Worm (Caenorhabditis elegans) whole organism, L2 larva: ENCODE measurements around the gene ttr-36.

Experiments used
- C34F6.9 ChIP-seq: fragments of 150-350 bp; optimal IDR thresholded peaks from 2 replicates; lab custom pipeline; 2014; ENCODE audit warnings: missing biosample characterization, missing genetic modification characterization
- F13H6.1 ChIP-seq: sonication (generic microtip); optimal IDR thresholded peaks from 2 replicates; lab custom pipeline; 2016; ENCODE audit warnings: missing genetic modification characterization, missing compliant biosample characterization
- R02D3.7 ChIP-seq: fragments of 150-350 bp; optimal IDR thresholded peaks from 2 replicates; lab custom pipeline; 2014; ENCODE audit warnings: missing biosample characterization, missing genetic modification characterization
- Y55F3AM.14 ChIP-seq: fragments of 200-800 bp; sonication (Bioruptor generic); optimal IDR thresholded peaks from 2 replicates; lab custom pipeline; 2018; ENCODE audit warnings: mild to moderate bottlenecking, missing genetic modification characterization, missing compliant biosample characterization
- ZK546.5 ChIP-seq: sonication (generic microtip); optimal IDR thresholded peaks from 2 replicates; lab custom pipeline; 2017; ENCODE audit warnings: missing biosample characterization, missing genetic modification characterization
- alr-1 ChIP-seq: fragments of 150-350 bp; optimal IDR thresholded peaks from 2 replicates; lab custom pipeline; 2014; ENCODE audit warnings: missing biosample characterization, missing genetic modification characterization
- aly-2 ChIP-seq: fragments of 150-350 bp; optimal IDR thresholded peaks from 2 replicates; lab custom pipeline; 2014; ENCODE audit warnings: missing biosample characterization, missing genetic modification characterization
- ama-1 ChIP-seq: fragments of 150-350 bp; optimal IDR thresholded peaks from 2 replicates; lab custom pipeline; 2018; ENCODE audit warnings: inconsistent platforms
- blmp-1 ChIP-seq: sonication (generic microtip); optimal IDR thresholded peaks from 2 replicates; lab custom pipeline; 2017; ENCODE audit warnings: missing genetic modification characterization, mild to moderate bottlenecking, missing compliant biosample characterization, antibody characterized with exemption, moderate library complexity; ENCODE audit not compliant: insufficient read depth
- ceh-16 ChIP-seq: fragments of 150-350 bp; optimal IDR thresholded peaks from 2 replicates; lab custom pipeline; 2014; ENCODE audit warnings: missing biosample characterization, missing genetic modification characterization
- ceh-82 ChIP-seq: fragments of 150-350 bp; optimal IDR thresholded peaks from 2 replicates; lab custom pipeline; 2014; ENCODE audit warnings: missing biosample characterization, missing genetic modification characterization
- crh-2 ChIP-seq: sonication (generic microtip); optimal IDR thresholded peaks from 2 replicates; lab custom pipeline; 2017; ENCODE audit warnings: missing biosample characterization, missing genetic modification characterization
- dmd-4 ChIP-seq: sonication (generic microtip); optimal IDR thresholded peaks from 2 replicates; lab custom pipeline; 2017; ENCODE audit warnings: missing biosample characterization, missing genetic modification characterization
- egl-27 ChIP-seq: sonication (generic microtip); optimal IDR thresholded peaks from 3 replicates; lab custom pipeline; 2017; ENCODE audit warnings: missing biosample characterization, missing genetic modification reagents, missing genetic modification characterization
- elt-1 ChIP-seq: fragments of 150-350 bp; optimal IDR thresholded peaks from 2 replicates; lab custom pipeline; 2014; ENCODE audit warnings: missing biosample characterization, missing genetic modification characterization
- elt-3 ChIP-seq: sonication (generic microtip); optimal IDR thresholded peaks from 2 replicates; lab custom pipeline; 2017; ENCODE audit warnings: missing biosample characterization, missing genetic modification characterization
- lin-13 ChIP-seq: fragments of 150-350 bp; optimal IDR thresholded peaks from 2 replicates; lab custom pipeline; 2014; ENCODE audit warnings: missing biosample characterization, missing genetic modification reagents, missing genetic modification characterization
- lin-39 ChIP-seq: fragments of 150-350 bp; optimal IDR thresholded peaks from 2 replicates; lab custom pipeline; 2014; ENCODE audit warnings: missing biosample characterization, missing genetic modification reagents, missing genetic modification characterization
- lsy-2 ChIP-seq, 2 experiments: fragments of 150-350 bp in 1 of 2; sonication (generic microtip) in 1 of 2; optimal IDR thresholded peaks; 2 replicates each; lab custom pipeline; 2014 to 2017; ENCODE audit warnings: missing biosample characterization in 2 of 2, missing genetic modification characterization in 2 of 2
- mab-5 ChIP-seq: fragments of 150-350 bp; optimal IDR thresholded peaks from 2 replicates; lab custom pipeline; 2014; ENCODE audit warnings: missing biosample characterization, missing genetic modification characterization
- mbf-1 ChIP-seq: sonication (generic microtip); optimal IDR thresholded peaks from 2 replicates; lab custom pipeline; 2017; ENCODE audit warnings: missing biosample characterization, missing genetic modification characterization
- mdl-1 ChIP-seq, 2 experiments: fragments of 150-350 bp in 1 of 2; sonication (generic microtip) in 1 of 2; optimal IDR thresholded peaks; 2 replicates each; lab custom pipeline; 2017; ENCODE audit warnings: missing biosample characterization in 2 of 2, missing genetic modification characterization in 2 of 2
- nhr-10 ChIP-seq: sonication (generic microtip); optimal IDR thresholded peaks from 2 replicates; lab custom pipeline; 2017; ENCODE audit warnings: missing biosample characterization, missing genetic modification characterization
- nhr-11 ChIP-seq: fragments of 150-350 bp; optimal IDR thresholded peaks from 2 replicates; lab custom pipeline; 2014; ENCODE audit warnings: missing biosample characterization, missing genetic modification characterization
- nhr-12 ChIP-seq: fragments of 150-350 bp; optimal IDR thresholded peaks from 2 replicates; lab custom pipeline; 2014; ENCODE audit warnings: missing biosample characterization, missing genetic modification characterization
- nhr-129 ChIP-seq: fragments of 150-350 bp; optimal IDR thresholded peaks from 2 replicates; lab custom pipeline; 2014; ENCODE audit warnings: missing biosample characterization, missing genetic modification characterization
- nhr-21 ChIP-seq: fragments of 150-350 bp; optimal IDR thresholded peaks from 2 replicates; lab custom pipeline; 2014; ENCODE audit warnings: missing biosample characterization, missing genetic modification characterization
- nhr-23 ChIP-seq: fragments of 150-350 bp; optimal IDR thresholded peaks from 2 replicates; lab custom pipeline; 2014; ENCODE audit warnings: missing biosample characterization, missing genetic modification reagents, missing genetic modification characterization
- nhr-237 ChIP-seq: fragments of 150-350 bp; optimal IDR thresholded peaks from 2 replicates; lab custom pipeline; 2014; ENCODE audit warnings: missing biosample characterization, missing genetic modification characterization
- nhr-25 ChIP-seq: fragments of 150-350 bp; sonication (generic microtip); optimal IDR thresholded peaks from 3 replicates; lab custom pipeline; 2014; ENCODE audit warnings: missing biosample characterization, missing genetic modification characterization
- nhr-6 ChIP-seq: fragments of 150-350 bp; optimal IDR thresholded peaks from 2 replicates; lab custom pipeline; 2014; ENCODE audit warnings: missing biosample characterization, missing genetic modification characterization
- nhr-77 ChIP-seq: fragments of 150-350 bp; optimal IDR thresholded peaks from 2 replicates; lab custom pipeline; 2014; ENCODE audit warnings: missing biosample characterization, missing genetic modification characterization
- peb-1 ChIP-seq: fragments of 150-350 bp; optimal IDR thresholded peaks from 2 replicates; lab custom pipeline; 2014; ENCODE audit warnings: missing biosample characterization, missing genetic modification characterization
- sem-4 ChIP-seq: fragments of 150-350 bp; optimal IDR thresholded peaks from 2 replicates; lab custom pipeline; 2014; ENCODE audit warnings: missing biosample characterization, missing genetic modification reagents, missing genetic modification characterization
- skn-1 ChIP-seq: sonication (generic microtip); optimal IDR thresholded peaks from 2 replicates; lab custom pipeline; 2017; ENCODE audit warnings: missing biosample characterization, missing genetic modification characterization
- sma-3 ChIP-seq: sonication (generic microtip); optimal IDR thresholded peaks from 2 replicates; lab custom pipeline; 2016; ENCODE audit warnings: missing genetic modification reagents, missing genetic modification characterization, missing compliant biosample characterization
- sma-9 ChIP-seq, 2 experiments: fragments of 150-350 bp in 1 of 2; sonication (generic microtip) in 1 of 2; optimal IDR thresholded peaks; 2 replicates each; lab custom pipeline; 2014 to 2016; ENCODE audit warnings: missing genetic modification characterization in 2 of 2, mild to moderate bottlenecking in 1 of 2, missing biosample characterization in 1 of 2, missing compliant biosample characterization in 1 of 2, missing genetic modification reagents in 1 of 2, moderate library complexity in 1 of 2
- snpc-4 ChIP-seq: fragments of 150-350 bp; optimal IDR thresholded peaks from 2 replicates; lab custom pipeline; 2014; ENCODE audit warnings: missing biosample characterization, missing genetic modification characterization
- unc-39 ChIP-seq: fragments of 150-350 bp; optimal IDR thresholded peaks from 2 replicates; lab custom pipeline; 2014; ENCODE audit warnings: missing biosample characterization, missing genetic modification characterization
- unc-55 ChIP-seq: fragments of 150-350 bp; sonication (generic microtip); optimal IDR thresholded peaks from 3 replicates; lab custom pipeline; 2014; ENCODE audit warnings: missing biosample characterization, missing genetic modification reagents, missing genetic modification characterization
- unc-62 ChIP-seq: fragments of 150-350 bp; optimal IDR thresholded peaks from 2 replicates; lab custom pipeline; 2014; ENCODE audit warnings: missing biosample characterization, missing genetic modification reagents, missing genetic modification characterization
- zag-1 ChIP-seq: fragments of 150-350 bp; optimal IDR thresholded peaks from 2 replicates; lab custom pipeline; 2014; ENCODE audit warnings: missing biosample characterization, missing genetic modification characterization
- ztf-1 ChIP-seq: fragments of 200-800 bp; sonication (Bioruptor generic); conservative IDR thresholded peaks from 2 replicates; pipeline ENCODE4 v1.3.6; 2022; ENCODE audit warnings: missing genetic modification characterization, missing compliant biosample characterization
- ztf-11 ChIP-seq: sonication (generic microtip); optimal IDR thresholded peaks from 2 replicates; lab custom pipeline; 2017; ENCODE audit warnings: missing biosample characterization, missing genetic modification characterization

The ttr-36 gene

ce11 chrX:6543665-6544064, 32.9 kb downstream of the ttr-36 start:
- TF ChIP-seq lin-13 (GFP tag; lab: Kevin White, UChicago) = no peak
- TF ChIP-seq C34F6.9 (tag; lab: Kevin White, UChicago) = no peak
- no peak for TF ChIP-seq ceh-82 (tag; lab: Kevin White, UChicago)
- TF ChIP-seq nhr-77 (tag; lab: Kevin White, UChicago) = no peak
- TF ChIP-seq zag-1 (tag; lab: Kevin White, UChicago) = no peak
- no peak for TF ChIP-seq unc-62 (GFP tag; lab: Kevin White, UChicago)
- TF ChIP-seq nhr-21 = no peak
- no peak for TF ChIP-seq elt-1 (tag; lab: Kevin White, UChicago)
- TF ChIP-seq Y55F3AM.14 (GFP tag; lab: Kevin White, UChicago) = no peak
- no peak for TF ChIP-seq skn-1 (tag; lab: Kevin White, UChicago)
- TF ChIP-seq mdl-1 (tag; optimal IDR thresholded peaks at IDR 0.05; lab: Kevin White, UChicago) = no peak
- TF ChIP-seq ama-1 (lab: Kevin White, UChicago) = no peak
- no peak for TF ChIP-seq crh-2 (tag; lab: Kevin White, UChicago)
- no peak for TF ChIP-seq nhr-10 (tag; lab: Kevin White, UChicago)
- no peak for TF ChIP-seq ztf-1
- TF ChIP-seq dmd-4 (tag; lab: Kevin White, UChicago) = no peak
- TF ChIP-seq lsy-2 (tag; optimal IDR thresholded peaks at IDR 0.05; lab: Kevin White, UChicago) = no peak
- no peak for TF ChIP-seq nhr-11 (tag; lab: Kevin White, UChicago)

- TF ChIP-seq ZK546.5 (tag; lab: Kevin White, UChicago) (no peak), ztf-11 (tag; lab: Kevin White, UChicago) (no peak), nhr-129 (tag; lab: Kevin White, UChicago) (peak; percentile 43), blmp-1 (tag; lab: Kevin White, UChicago) (peak; percentile 4), nhr-21 (no peak), sem-4 (tag; lab: Kevin White, UChicago) (no peak), nhr-23 (tag; lab: Kevin White, UChicago) (no peak), nhr-10 (tag; lab: Kevin White, UChicago) (no peak), unc-39 (no peak), crh-2 (tag; lab: Kevin White, UChicago) (no peak), sma-9 (GFP tag; optimal IDR thresholded peaks at IDR 0.05; lab: Kevin White, UChicago) (no peak), sma-9 (tag; optimal IDR thresholded peaks at IDR 0.05; lab: Kevin White, UChicago) (no peak), lsy-2 (tag; optimal IDR thresholded peaks at IDR 0.05; lab: Kevin White, UChicago) (no peak), ama-1 (lab: Kevin White, UChicago) (no peak), ceh-82 (tag; lab: Kevin White, UChicago) (no peak), C34F6.9 (tag; lab: Kevin White, UChicago) (peak; percentile 30), mab-5 (no peak), ceh-16 (tag; lab: Kevin White, UChicago) (no peak), mbf-1 (no peak)
Observed at ce11 chrX:6551073-6551652, 40.4 kb downstream of the ttr-36 start.

ce11 chrX:6551679-6552078, 41.0 kb downstream of the ttr-36 start:
- TF ChIP-seq peb-1 (tag; lab: Kevin White, UChicago) (no peak), alr-1 (tag; lab: Kevin White, UChicago) (no peak), nhr-21 (no peak), mdl-1 (tag; optimal IDR thresholded peaks at IDR 0.05; lab: Kevin White, UChicago) (no peak), unc-39 (no peak), aly-2 (tag; lab: Kevin White, UChicago) (no peak), snpc-4 (tag; lab: Kevin White, UChicago) (no peak), dmd-4 (tag; lab: Kevin White, UChicago) (no peak), unc-55 (GFP tag; lab: Kevin White, UChicago) (no peak), elt-1 (tag; lab: Kevin White, UChicago) (no peak), unc-62 (GFP tag; lab: Kevin White, UChicago) (no peak), ama-1 (lab: Kevin White, UChicago) (no peak), ZK546.5 (tag; lab: Kevin White, UChicago) (no peak), egl-27 (tag; lab: Kevin White, UChicago) (no peak), zag-1 (tag; lab: Kevin White, UChicago) (no peak), F13H6.1 (tag; lab: Kevin White, UChicago) (no peak), C34F6.9 (tag; lab: Kevin White, UChicago) (no peak), ceh-16 (tag; lab: Kevin White, UChicago) (no peak), nhr-77 (tag; lab: Kevin White, UChicago) (no peak), elt-3 (no peak), ztf-11 (tag; lab: Kevin White, UChicago) (no peak), nhr-237 (tag; lab: Kevin White, UChicago) (no peak), lin-39 (no peak), mbf-1 (no peak), nhr-6 (no peak), lin-13 (GFP tag; lab: Kevin White, UChicago) (no peak), Y55F3AM.14 (GFP tag; lab: Kevin White, UChicago) (no peak), sma-3 (GFP tag; lab: Kevin White, UChicago) (peak; percentile 39), R02D3.7 (tag; lab: Kevin White, UChicago) (no peak), nhr-11 (tag; lab: Kevin White, UChicago) (no peak), mab-5 (no peak), sem-4 (tag; lab: Kevin White, UChicago) (no peak), crh-2 (tag; lab: Kevin White, UChicago) (peak; percentile 41), ztf-1 (no peak), nhr-12 (no peak), nhr-25 (no peak), nhr-23 (tag; lab: Kevin White, UChicago) (no peak), nhr-129 (tag; lab: Kevin White, UChicago) (peak; percentile 3), blmp-1 (tag; lab: Kevin White, UChicago) (no peak)
